Fruit fly (Drosophila melanogaster): Measurements from ENCODE around the gene GATAe.
A peak's percentile ranks its signal among the peaks of the same experiment; 100 is the strongest.

Gene GATAe

dm6 chr3R:16005943-16006342 lies 3.0 kb upstream of the GATAe start (continued):
- no peak for TF ChIP-seq zfh1 (GFP tag; IDR thresholded peaks at IDR 0.05)
- peak; percentile 69 for TF ChIP-seq CG13296 (GFP tag; optimal IDR thresholded peaks at IDR 0.05)
- TF ChIP-seq sc (optimal IDR thresholded peaks at IDR 0.05): no peak
- TF ChIP-seq sc (GFP tag; optimal IDR thresholded peaks at IDR 0.05): peak; percentile 42
- TF ChIP-seq nau (GFP tag; optimal IDR thresholded peaks at IDR 0.05): peak; percentile 26
- peak; percentile 74 for TF ChIP-seq CG7987 (GFP tag; optimal IDR thresholded peaks at IDR 0.05)
- TF ChIP-seq Dfd (GFP tag; optimal IDR thresholded peaks at IDR 0.05): no peak
- TF ChIP-seq CG10147 (GFP tag; optimal IDR thresholded peaks at IDR 0.05): peak; percentile 18
- TF ChIP-seq peb (GFP tag; IDR thresholded peaks at IDR 0.05): no peak
- peak in 1 of 2 experiments; percentile 68 for TF ChIP-seq bsh (GFP tag; optimal IDR thresholded peaks at IDR 0.05)
- TF ChIP-seq CG10543 (GFP tag; optimal IDR thresholded peaks at IDR 0.05): peak; percentile 1
- TF ChIP-seq repo (GFP tag; optimal IDR thresholded peaks at IDR 0.05): no peak
- TF ChIP-seq NfI (GFP tag; optimal IDR thresholded peaks at IDR 0.05): peak; percentile 17
- no peak for TF ChIP-seq CG13624 (GFP tag; optimal IDR thresholded peaks at IDR 0.05)
- peak; percentile 47 for TF ChIP-seq CG4707 (GFP tag; optimal IDR thresholded peaks at IDR 0.05)
- TF ChIP-seq tap (tag; optimal IDR thresholded peaks at IDR 0.05): peak; percentile 53
- peak; percentile 52 for TF ChIP-seq CG7839 (tag; optimal IDR thresholded peaks at IDR 0.05)
- no peak for TF ChIP-seq D19B (GFP tag; optimal IDR thresholded peaks at IDR 0.05)
- no peak for TF ChIP-seq dysf (GFP tag; IDR thresholded peaks at IDR 0.05)
- TF ChIP-seq CG7372 (GFP tag; IDR thresholded peaks at IDR 0.05): no peak
- peak; percentile 60 for TF ChIP-seq Sox102F (GFP tag; optimal IDR thresholded peaks at IDR 0.05)
- peak; percentile 36 for TF ChIP-seq CG12219 (GFP tag; optimal IDR thresholded peaks at IDR 0.05)
- TF ChIP-seq CG1603 (tag; optimal IDR thresholded peaks at IDR 0.05): peak; percentile 52
- no peak for TF ChIP-seq ttk (GFP tag; IDR thresholded peaks at IDR 0.05)
- TF ChIP-seq crc (GFP tag; optimal IDR thresholded peaks at IDR 0.05): peak; percentile 19
- TF ChIP-seq D19A (tag; optimal IDR thresholded peaks at IDR 0.05): peak; percentile 8
- no peak for TF ChIP-seq CG43689 (GFP tag; IDR thresholded peaks at IDR 0.05)
- TF ChIP-seq grau (tag; optimal IDR thresholded peaks at IDR 0.05): peak; percentile 22
- peak; percentile 92 for TF ChIP-seq sens (GFP tag)
- no peak for TF ChIP-seq CG6175 (GFP tag; IDR thresholded peaks at IDR 0.05)
- TF ChIP-seq CG15696 (tag; optimal IDR thresholded peaks at IDR 0.05): peak; percentile 49
- TF ChIP-seq ind (GFP tag; optimal IDR thresholded peaks at IDR 0.05): no peak
- TF ChIP-seq CG14441 (GFP tag; IDR thresholded peaks at IDR 0.05): no peak
- peak; percentile 25 for TF ChIP-seq CG7556 (GFP tag; optimal IDR thresholded peaks at IDR 0.05)
- TF ChIP-seq HHEX (GFP tag; optimal IDR thresholded peaks at IDR 0.05): peak; percentile 56
- no peak for TF ChIP-seq CG16863 (GFP tag; optimal IDR thresholded peaks at IDR 0.05)
- peak in 1 of 2 experiments; percentile 54 for TF ChIP-seq Eip74EF (GFP tag; optimal IDR thresholded peaks at IDR 0.05)
- TF ChIP-seq CG12769 (tag; optimal IDR thresholded peaks at IDR 0.05): peak; percentile 28
- TF ChIP-seq bab2 (GFP tag; optimal IDR thresholded peaks at IDR 0.05): peak; percentile 55
- TF ChIP-seq CG33213 (GFP tag; optimal IDR thresholded peaks at IDR 0.05): peak; percentile 29
- TF ChIP-seq gsb-n (tag; optimal IDR thresholded peaks at IDR 0.05): peak; percentile 48
- TF ChIP-seq CG6254 (GFP tag; optimal IDR thresholded peaks at IDR 0.05): peak; percentile 41
- peak; percentile 40 for TF ChIP-seq Sry-β (GFP tag; optimal IDR thresholded peaks at IDR 0.05)
- no peak for TF ChIP-seq Adf1 (GFP tag; IDR thresholded peaks at IDR 0.05)
- TF ChIP-seq CG15011 (GFP tag; optimal IDR thresholded peaks at IDR 0.05): peak; percentile 54
- no peak for TF ChIP-seq ato (GFP tag; IDR thresholded peaks at IDR 0.05; ENCODE audit: partially characterized antibody)
- TF ChIP-seq Hr51 (GFP tag; optimal IDR thresholded peaks at IDR 0.05): peak in 1 of 2 experiments; percentile 30
- no peak for TF ChIP-seq Trl (optimal IDR thresholded peaks at IDR 0.05)
- TF ChIP-seq Trl (GFP tag; optimal IDR thresholded peaks at IDR 0.05): peak; percentile 20
- TF ChIP-seq CG31365 (tag; optimal IDR thresholded peaks at IDR 0.05): peak; percentile 47
- TF ChIP-seq CG18599 (GFP tag; optimal IDR thresholded peaks at IDR 0.05): peak; percentile 26

All from whole organism, embryonic.